Worm (Caenorhabditis elegans) whole organism, L1 larva: ENCODE results near the gene C27B7.7.

ENCODE experiments used
- F16B12.6 ChIP-seq: fragments of 150-350 bp; optimal IDR thresholded peaks from 2 replicates; lab custom pipeline; 2014; ENCODE audit warnings: missing biosample characterization, missing genetic modification characterization
- Y116A8C.19 ChIP-seq: sonication (generic microtip); optimal IDR thresholded peaks from 2 replicates; lab custom pipeline; 2016; ENCODE audit warnings: missing compliant biosample characterization, missing genetic modification characterization, borderline replicate concordance
- aha-1 ChIP-seq: fragments of 150-350 bp; optimal IDR thresholded peaks from 2 replicates; lab custom pipeline; 2014; ENCODE audit warnings: missing biosample characterization, missing genetic modification characterization
- alr-1 ChIP-seq: fragments of 200-800 bp; sonication (Bioruptor generic); optimal IDR thresholded peaks from 2 replicates; lab custom pipeline; 2018; ENCODE audit warnings: borderline replicate concordance, mild to moderate bottlenecking, missing genetic modification characterization, missing compliant biosample characterization
- aly-2 ChIP-seq: fragments of 150-350 bp; optimal IDR thresholded peaks from 2 replicates; lab custom pipeline; 2014; ENCODE audit warnings: missing biosample characterization, missing genetic modification characterization
- ama-1 ChIP-seq: fragments of 150-350 bp; optimal IDR thresholded peaks from 2 replicates; lab custom pipeline; 2014
- blmp-1 ChIP-seq: fragments of 150-350 bp; optimal IDR thresholded peaks from 2 replicates; lab custom pipeline; 2014; ENCODE audit warnings: missing biosample characterization, missing genetic modification characterization
- ceh-88 ChIP-seq: fragments of 200-800 bp; sonication (Bioruptor generic); IDR thresholded peaks from 2 replicates; pipeline ENCODE4 v1.3.6; 2022; ENCODE audit warnings: missing genetic modification characterization, missing compliant biosample characterization
- ceh-90 ChIP-seq: sonication (generic microtip); optimal IDR thresholded peaks from 2 replicates; lab custom pipeline; 2016; ENCODE audit warnings: missing genetic modification characterization, missing compliant biosample characterization
- dpl-1 ChIP-seq, 3 experiments: fragments of 150-350 bp in 2 of 3; sonication (generic microtip) in 1 of 3; optimal IDR thresholded peaks; 2 replicates each; lab custom pipeline; 2014 to 2017; ENCODE audit warnings: missing biosample characterization in 3 of 3, missing genetic modification characterization in 3 of 3, missing genetic modification reagents in 3 of 3
- dsc-1 ChIP-seq: sonication (generic microtip); optimal IDR thresholded peaks from 2 replicates; lab custom pipeline; 2016; ENCODE audit warnings: mild to moderate bottlenecking, missing genetic modification characterization, missing compliant biosample characterization
- efl-1 ChIP-seq, 4 experiments: fragments of 150-350 bp; optimal IDR thresholded peaks in 3 of 4; peaks in 1 of 4; 1 replicate in 1 of 4; 2 replicates in 3 of 4; lab custom pipeline; 2014; ENCODE audit warnings: missing biosample characterization in 2 of 4, missing genetic modification characterization in 2 of 4, missing genetic modification reagents in 2 of 4
- egl-13 ChIP-seq: sonication (generic microtip); optimal IDR thresholded peaks from 2 replicates; lab custom pipeline; 2016; ENCODE audit warnings: missing genotype, missing genetic modification reagents, missing genetic modification characterization, missing compliant biosample characterization
- egl-27 ChIP-seq, 2 experiments: fragments of 150-350 bp in 1 of 2; sonication (generic microtip); optimal IDR thresholded peaks; 3 replicates each; lab custom pipeline; 2017 to 2018; ENCODE audit warnings: missing biosample characterization in 2 of 2, missing genetic modification characterization in 2 of 2, missing genetic modification reagents in 2 of 2
- fkh-10 ChIP-seq: sonication (generic microtip); optimal IDR thresholded peaks from 2 replicates; lab custom pipeline; 2017; ENCODE audit warnings: missing biosample characterization, missing genetic modification reagents, missing genetic modification characterization
- fkh-4 ChIP-seq: sonication (generic microtip); optimal IDR thresholded peaks from 2 replicates; lab custom pipeline; 2016; ENCODE audit warnings: missing compliant biosample characterization, missing genetic modification characterization, borderline replicate concordance
- fkh-8 ChIP-seq: sonication (generic microtip); optimal IDR thresholded peaks from 2 replicates; lab custom pipeline; 2016; ENCODE audit warnings: mild to moderate bottlenecking, missing genetic modification characterization, missing compliant biosample characterization
- grh-1 ChIP-seq: fragments of 200-800 bp; sonication (Bioruptor generic); IDR thresholded peaks from 2 replicates; pipeline ENCODE4 v1.3.6; 2022; ENCODE audit warnings: missing genetic modification reagents, missing genetic modification characterization, missing compliant biosample characterization
- hlh-17 ChIP-seq: fragments of 200-800 bp; sonication (Bioruptor generic); optimal IDR thresholded peaks from 2 replicates; lab custom pipeline; 2018; ENCODE audit warnings: missing genetic modification characterization, mild to moderate bottlenecking, missing compliant biosample characterization, moderate library complexity, borderline replicate concordance
- hpl-2 ChIP-seq: fragments of 150-350 bp; optimal IDR thresholded peaks from 2 replicates; lab custom pipeline; 2014; ENCODE audit warnings: missing biosample characterization, missing genetic modification reagents, missing genetic modification characterization
- jun-1 ChIP-seq: fragments of 150-350 bp; optimal IDR thresholded peaks from 2 replicates; lab custom pipeline; 2014; ENCODE audit warnings: missing biosample characterization, missing genetic modification reagents, missing genetic modification characterization
- lin-13 ChIP-seq: fragments of 150-350 bp; optimal IDR thresholded peaks from 2 replicates; lab custom pipeline; 2014; ENCODE audit warnings: missing biosample characterization, missing genetic modification reagents, missing genetic modification characterization
- lin-39 ChIP-seq: fragments of 150-350 bp; optimal IDR thresholded peaks from 2 replicates; lab custom pipeline; 2014; ENCODE audit warnings: missing biosample characterization, missing genetic modification reagents, missing genetic modification characterization
- lsy-2 ChIP-seq, 2 experiments: fragments of 150-350 bp; optimal IDR thresholded peaks; 2 replicates each; lab custom pipeline; 2014; ENCODE audit warnings: missing biosample characterization in 2 of 2, missing genetic modification characterization in 2 of 2
- mab-9 ChIP-seq: fragments of 200-800 bp; sonication (Bioruptor generic); IDR thresholded peaks from 2 replicates; pipeline ENCODE4 v1.3.6; 2022; ENCODE audit warnings: missing genetic modification reagents, missing genetic modification characterization, missing compliant biosample characterization
- mdl-1 ChIP-seq, 2 experiments: fragments of 150-350 bp; optimal IDR thresholded peaks; 2 replicates each; lab custom pipeline; 2014 to 2017; ENCODE audit warnings: missing biosample characterization in 2 of 2, missing genetic modification characterization in 2 of 2, inconsistent platforms in 1 of 2
- mep-1 ChIP-seq: fragments of 150-350 bp; optimal IDR thresholded peaks from 2 replicates; lab custom pipeline; 2014; ENCODE audit warnings: missing biosample characterization, missing genetic modification characterization
- nhr-11 ChIP-seq: fragments of 150-350 bp; optimal IDR thresholded peaks from 2 replicates; lab custom pipeline; 2014; ENCODE audit warnings: missing biosample characterization, missing genetic modification characterization
- nhr-12 ChIP-seq: sonication (generic microtip); optimal IDR thresholded peaks from 2 replicates; lab custom pipeline; 2017; ENCODE audit warnings: missing biosample characterization, missing genetic modification characterization
- nhr-19 ChIP-seq: fragments of 200-800 bp; sonication (Bioruptor generic); conservative IDR thresholded peaks from 2 replicates; pipeline ENCODE4 v1.3.6; 2022; ENCODE audit warnings: missing genetic modification characterization, missing compliant biosample characterization
- nhr-20 ChIP-seq: sonication (generic microtip); optimal IDR thresholded peaks from 2 replicates; lab custom pipeline; 2016; ENCODE audit warnings: mild to moderate bottlenecking, missing genetic modification characterization, missing compliant biosample characterization
- nhr-237 ChIP-seq: fragments of 150-350 bp; optimal IDR thresholded peaks from 2 replicates; lab custom pipeline; 2014; ENCODE audit warnings: missing biosample characterization, missing genetic modification characterization
- nhr-47 ChIP-seq: sonication (generic microtip); optimal IDR thresholded peaks from 2 replicates; lab custom pipeline; 2016; ENCODE audit warnings: mild to moderate bottlenecking, missing genetic modification characterization, moderate library complexity, missing compliant biosample characterization
- nhr-76 ChIP-seq: sonication (generic microtip); optimal IDR thresholded peaks from 2 replicates; lab custom pipeline; 2017; ENCODE audit warnings: missing biosample characterization, missing genetic modification characterization
- pag-3 ChIP-seq: sonication (generic microtip); optimal IDR thresholded peaks from 2 replicates; lab custom pipeline; 2017; ENCODE audit warnings: missing genetic modification characterization, mild to moderate bottlenecking, missing compliant biosample characterization, antibody characterized with exemption, borderline replicate concordance; ENCODE audit not compliant: insufficient read depth
- pax-3 ChIP-seq: fragments of 200-800 bp; sonication (Bioruptor generic); optimal IDR thresholded peaks from 2 replicates; lab custom pipeline; 2018; ENCODE audit warnings: mild to moderate bottlenecking, missing genetic modification characterization, moderate library complexity, missing compliant biosample characterization
- pqm-1 ChIP-seq: sonication (generic microtip); optimal IDR thresholded peaks from 3 replicates; lab custom pipeline; 2017; ENCODE audit warnings: missing biosample characterization, missing genetic modification characterization
- skn-1 ChIP-seq: fragments of 150-350 bp; optimal IDR thresholded peaks from 2 replicates; lab custom pipeline; 2014; ENCODE audit warnings: missing biosample characterization, missing genetic modification characterization
- snpc-4 ChIP-seq: fragments of 150-350 bp; optimal IDR thresholded peaks from 2 replicates; lab custom pipeline; 2014; ENCODE audit warnings: missing biosample characterization, missing genetic modification characterization
- snu-23 ChIP-seq: sonication (generic microtip); optimal IDR thresholded peaks from 2 replicates; lab custom pipeline; 2016; ENCODE audit warnings: missing genetic modification characterization, missing compliant biosample characterization
- sox-4 ChIP-seq: sonication (generic microtip); optimal IDR thresholded peaks from 2 replicates; lab custom pipeline; 2016; ENCODE audit warnings: missing genetic modification characterization, missing compliant biosample characterization
- sptf-1 ChIP-seq: fragments of 150-350 bp; optimal IDR thresholded peaks from 2 replicates; lab custom pipeline; 2014; ENCODE audit warnings: missing biosample characterization, missing genetic modification characterization
- sup-37 ChIP-seq: fragments of 200-800 bp; sonication (Bioruptor generic); optimal IDR thresholded peaks from 2 replicates; lab custom pipeline; 2018; ENCODE audit warnings: mild to moderate bottlenecking, missing genetic modification characterization, missing compliant biosample characterization
- tbx-2 ChIP-seq: sonication (generic microtip); optimal IDR thresholded peaks from 2 replicates; lab custom pipeline; 2016; ENCODE audit warnings: missing genetic modification characterization, missing compliant biosample characterization
- tlp-1 ChIP-seq: fragments of 150-350 bp; optimal IDR thresholded peaks from 2 replicates; lab custom pipeline; 2014; ENCODE audit warnings: missing biosample characterization, missing genetic modification characterization
- unc-130 ChIP-seq: fragments of 150-350 bp; optimal IDR thresholded peaks from 2 replicates; lab custom pipeline; 2017; ENCODE audit warnings: missing biosample characterization, missing genetic modification characterization, inconsistent platforms
- ztf-11 ChIP-seq, 2 experiments: sonication (generic microtip); optimal IDR thresholded peaks; 2 replicates each; lab custom pipeline; 2016 to 2017; ENCODE audit warnings: missing genetic modification characterization in 2 of 2, missing biosample characterization in 1 of 2, missing compliant biosample characterization in 1 of 2

The C27B7.7 gene

ce11 chrIV:8925990-8926389 is 19.1 kb downstream of the C27B7.7 start, which contains the start of the genes D1046.2 and cfim-2 (continued):
- TF ChIP-seq lsy-2 (tag; optimal IDR thresholded peaks at IDR 0.05; lab: Kevin White, UChicago) (peak in 1 of 2 experiments; percentile 64), lin-39 (no peak), sup-37 (GFP tag; lab: Kevin White, UChicago) (no peak), nhr-19 (GFP tag; lab: Robert Waterston, UW) (no peak), grh-1 (GFP tag; lab: Robert Waterston, UW) (no peak), hpl-2 (GFP tag; lab: Kevin White, UChicago) (no peak), jun-1 (tag; lab: Kevin White, UChicago) (no peak), egl-13 (tag; lab: Kevin White, UChicago) (no peak), sox-4 (tag; lab: Kevin White, UChicago) (no peak), alr-1 (tag; lab: Kevin White, UChicago) (no peak), fkh-4 (no peak)
- TF ChIP-seq, all 84 proteins: peak for 16

DNA sequence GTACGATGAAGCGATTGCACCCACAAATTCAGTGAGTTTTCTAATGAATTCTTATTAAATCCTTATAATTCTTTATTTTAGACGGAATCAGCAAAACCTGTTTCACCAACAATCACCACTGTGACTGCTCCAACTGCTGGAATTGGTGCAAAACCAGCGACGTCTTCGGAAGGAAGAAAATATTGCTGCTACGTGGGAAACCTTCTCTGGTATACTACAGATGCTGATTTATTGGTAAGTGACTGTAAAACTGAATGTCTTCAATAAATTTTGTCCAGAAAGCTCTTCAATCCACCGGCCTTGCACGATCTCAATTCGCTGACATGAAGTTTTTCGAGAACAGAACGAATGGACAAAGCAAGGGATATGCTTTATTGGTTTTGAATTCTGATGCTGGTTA is 19.7 kb downstream of the C27B7.7 start:
- TF ChIP-seq egl-13 (tag; lab: Kevin White, UChicago) (no peak), dpl-1 (GFP tag; optimal IDR thresholded peaks at IDR 0.05; lab: Kevin White, UChicago) (no peak), tbx-2 (tag; lab: Kevin White, UChicago) (no peak), aly-2 (no peak), tlp-1 (no peak), alr-1 (tag; lab: Kevin White, UChicago) (no peak)
- TF ChIP-seq, all 84 proteins: peak for 0

ce11 chrIV:8927093-8927492 is 20.2 kb downstream of the C27B7.7 start:
- TF ChIP-seq F16B12.6 (tag; lab: Kevin White, UChicago) (peak; percentile 2), nhr-19 (GFP tag; lab: Robert Waterston, UW) (peak; percentile 74), unc-130 (tag; lab: Kevin White, UChicago) (peak; percentile 75), pax-3 (peak; percentile 66), nhr-76 (tag; lab: Kevin White, UChicago) (peak; percentile 77), egl-13 (tag; lab: Kevin White, UChicago) (no peak), mdl-1 (tag; optimal IDR thresholded peaks at IDR 0.05; lab: Kevin White, UChicago) (peak in 1 of 2 experiments; percentile 84), Y116A8C.19 (tag; lab: Kevin White, UChicago) (no peak), ztf-11 (tag; optimal IDR thresholded peaks at IDR 0.05; lab: Kevin White, UChicago) (peak in 1 of 2 experiments; percentile 33), efl-1 (optimal IDR thresholded peaks at IDR 0.05; lab: Kevin White, UChicago) (peak; percentile 56 to 62), efl-1 (GFP tag; optimal IDR thresholded peaks at IDR 0.05 in 1 of 2; lab: Kevin White, UChicago) (peak; percentile 46 to 96), pag-3 (tag; lab: Kevin White, UChicago) (no peak), blmp-1 (tag; lab: Kevin White, UChicago) (no peak), ama-1 (peak; percentile 44), ceh-90 (tag; lab: Kevin White, UChicago) (no peak), lin-13 (GFP tag; lab: Kevin White, UChicago) (peak; percentile 49), fkh-8 (peak; percentile 65), ceh-88 (no peak), nhr-20 (tag; lab: Kevin White, UChicago) (peak; percentile 79), grh-1 (GFP tag; lab: Robert Waterston, UW) (peak; percentile 44), nhr-237 (tag; lab: Kevin White, UChicago) (no peak), nhr-12 (no peak), dsc-1 (tag; lab: Kevin White, UChicago) (peak; percentile 80), aha-1 (tag; lab: Kevin White, UChicago) (no peak), sptf-1 (tag; lab: Kevin White, UChicago) (no peak), pqm-1 (no peak), alr-1 (tag; lab: Kevin White, UChicago) (no peak), mep-1 (peak; percentile 66), hlh-17 (GFP tag; lab: Kevin White, UChicago) (no peak), nhr-47 (tag; lab: Kevin White, UChicago) (peak; percentile 85), snpc-4 (peak; percentile 41), tbx-2 (tag; lab: Kevin White, UChicago) (peak; percentile 70), snu-23 (GFP tag; lab: Kevin White, UChicago) (peak; percentile 82), skn-1 (peak; percentile 71), mab-9 (GFP tag; lab: Robert Waterston, UW) (no peak), fkh-10 (GFP tag; lab: Kevin White, UChicago) (no peak), egl-27 (tag; optimal IDR thresholded peaks at IDR 0.05; lab: Kevin White, UChicago) (peak in 1 of 2 experiments; percentile 14), hpl-2 (GFP tag; lab: Kevin White, UChicago) (peak; percentile 52), nhr-11 (tag; lab: Kevin White, UChicago) (no peak)
